Worm (Caenorhabditis elegans): ENCODE data around the gene pqn-73.
A peak's percentile ranks its signal among the peaks of the same experiment; 100 is the strongest.

Gene pqn-73

ce11 chrII:8561227-8561626 lies 20.7 kb downstream of the pqn-73 start, which contains the start of gene iff-2 (continued):
- TF ChIP-seq unc-62 (GFP tag; optimal IDR thresholded peaks at IDR 0.05) (peak; percentile 96), jun-1 (tag; optimal IDR thresholded peaks at IDR 0.05) (peak; percentile 99), unc-39 (tag; optimal IDR thresholded peaks at IDR 0.05) (peak; percentile 52), tbx-2 (tag; optimal IDR thresholded peaks at IDR 0.05) (peak; percentile 94), fos-1 (tag; optimal IDR thresholded peaks at IDR 0.05) (peak; percentile 96), nhr-67 (tag; optimal IDR thresholded peaks at IDR 0.05) (peak; percentile 29), lin-39 (tag; optimal IDR thresholded peaks at IDR 0.05) (peak; percentile 100), elt-3 (tag; optimal IDR thresholded peaks at IDR 0.05) (peak; percentile 60 to 99 (median 98)), nhr-237 (tag; optimal IDR thresholded peaks at IDR 0.05) (no peak), egl-27 (tag; optimal IDR thresholded peaks at IDR 0.05) (peak; percentile 97), nhr-23 (tag; optimal IDR thresholded peaks at IDR 0.05) (peak; percentile 100), elt-2 (tag; optimal IDR thresholded peaks at IDR 0.05) (peak; percentile 97), nhr-28 (tag; optimal IDR thresholded peaks at IDR 0.05) (peak; percentile 77), fkh-10 (GFP tag; optimal IDR thresholded peaks at IDR 0.05) (peak; percentile 99), ztf-4 (tag; optimal IDR thresholded peaks at IDR 0.05) (peak; percentile 88), nfya-1 (tag; optimal IDR thresholded peaks at IDR 0.05; ENCODE audit: insufficient read depth) (peak; percentile 99), eor-1 (tag; optimal IDR thresholded peaks at IDR 0.05) (peak in 1 of 2 experiments; percentile 82), nhr-12 (tag; optimal IDR thresholded peaks at IDR 0.05) (no peak), ceh-28 (tag; optimal IDR thresholded peaks at IDR 0.05) (peak; percentile 94), lsy-12 (tag; optimal IDR thresholded peaks at IDR 0.05) (peak; percentile 99), sea-2 (GFP tag; optimal IDR thresholded peaks at IDR 0.05) (no peak), nhr-25 (tag; optimal IDR thresholded peaks at IDR 0.05) (peak; percentile 100), fkh-2 (tag; optimal IDR thresholded peaks at IDR 0.05) (peak; percentile 67), R02D3.7 (tag; optimal IDR thresholded peaks at IDR 0.05) (peak; percentile 94)

DNA sequence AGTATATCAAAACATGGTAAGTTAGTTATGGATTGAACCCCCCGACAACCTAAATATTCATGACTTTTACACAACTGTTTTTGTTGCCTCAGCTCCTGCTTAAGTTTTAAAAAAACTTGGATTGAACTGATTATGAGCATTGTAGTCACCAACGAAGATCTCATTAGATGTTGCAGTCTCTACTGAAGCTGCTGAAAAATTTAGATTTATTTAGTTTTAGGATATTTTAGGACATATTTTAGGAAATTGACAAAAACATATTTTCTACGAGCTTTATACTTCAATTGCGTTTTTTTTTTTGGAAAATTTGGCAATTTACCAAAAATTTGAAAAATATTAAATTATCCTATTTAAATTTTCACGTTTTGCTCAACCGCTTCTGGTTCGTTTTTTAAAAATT lies 21.5 kb downstream of the pqn-73 start, which contains the start of gene F54C9.14:
F54C9.14 (plus strand) TSS at position 301 of the 400 bp plus-strand sequence.
- TF ChIP-seq nhr-43 (tag; optimal IDR thresholded peaks at IDR 0.05; ENCODE audit: poor library complexity, severe bottlenecking) (no peak), egl-5 (tag; optimal IDR thresholded peaks at IDR 0.05) (no peak), lsy-12 (tag; optimal IDR thresholded peaks at IDR 0.05) (no peak), unc-62 (GFP tag; optimal IDR thresholded peaks at IDR 0.05) (no peak), nhr-76 (tag; optimal IDR thresholded peaks at IDR 0.05) (no peak), nhr-25 (tag; optimal IDR thresholded peaks at IDR 0.05) (no peak), nfya-1 (tag; optimal IDR thresholded peaks at IDR 0.05; ENCODE audit: insufficient read depth) (no peak), pha-4 (tag; optimal IDR thresholded peaks at IDR 0.05) (no peak), sea-2 (GFP tag; optimal IDR thresholded peaks at IDR 0.05) (no peak), ceh-9 (tag; optimal IDR thresholded peaks at IDR 0.05) (no peak)

DNA sequence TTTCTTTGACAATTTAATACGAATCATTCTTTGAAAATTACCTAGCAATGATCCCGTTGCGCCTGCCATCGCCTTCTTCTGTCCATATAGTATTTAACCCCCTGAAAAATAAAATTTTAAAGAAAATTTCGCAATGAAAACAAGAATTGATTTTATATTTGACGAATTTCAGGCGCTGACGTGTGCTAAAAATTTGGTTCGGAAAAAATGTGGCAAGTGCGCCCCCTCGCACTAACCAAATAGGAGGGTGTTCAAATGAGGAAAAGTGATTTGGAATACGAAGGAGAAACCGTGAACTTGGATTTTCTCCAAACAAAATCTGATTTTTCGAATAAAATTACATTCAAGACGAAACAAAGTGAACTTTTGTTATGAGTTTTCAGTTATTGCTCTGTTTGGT lies 25.5 kb downstream of the pqn-73 start, which contains the start of gene stc-1:
stc-1 (minus strand) TSS at position 101 of the 400 bp plus-strand sequence.
- TF ChIP-seq ceh-28 (tag; optimal IDR thresholded peaks at IDR 0.05), result peak; percentile 1
- peak; percentile 25 for TF ChIP-seq elt-2 (tag; optimal IDR thresholded peaks at IDR 0.05)
- peak; percentile 52 for TF ChIP-seq pha-4 (tag; optimal IDR thresholded peaks at IDR 0.05)
- TF ChIP-seq unc-39 (tag; optimal IDR thresholded peaks at IDR 0.05), result no peak
- no peak for TF ChIP-seq ama-1 (optimal IDR thresholded peaks at IDR 0.05)
- TF ChIP-seq nfya-1 (tag; optimal IDR thresholded peaks at IDR 0.05; ENCODE audit: insufficient read depth), result peak; percentile 55
- TF ChIP-seq lin-15B (tag; optimal IDR thresholded peaks at IDR 0.05), result peak; percentile 51
- peak; percentile 45 for TF ChIP-seq pqm-1 (tag; optimal IDR thresholded peaks at IDR 0.05)

DNA sequence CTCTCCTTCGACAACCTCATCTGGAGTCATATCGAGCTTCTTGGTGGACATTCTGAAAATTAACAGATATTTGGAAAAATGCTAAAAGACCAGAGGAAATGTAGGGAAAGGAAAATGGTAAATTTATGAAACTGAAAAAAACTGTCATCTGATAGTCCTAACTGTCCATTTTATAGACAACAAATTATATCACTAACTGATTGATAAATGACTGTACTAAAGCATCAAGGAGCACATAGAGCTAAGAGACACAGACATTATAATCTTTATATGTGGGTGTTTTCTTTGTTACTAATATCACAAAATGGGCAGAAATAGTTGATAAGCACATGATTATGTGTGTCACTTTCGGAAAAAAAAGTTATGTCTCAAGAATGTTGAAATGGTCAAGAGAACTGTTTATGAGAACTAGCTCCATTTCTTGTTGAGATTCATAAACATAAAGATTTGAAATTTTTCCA lies 26.3 kb downstream of the pqn-73 start, which contains the start of gene F54C9.3:
F54C9.3 (minus strand) TSS at position 51 of the 461 bp plus-strand sequence.
- TF ChIP-seq ZK546.5 (tag; optimal IDR thresholded peaks at IDR 0.05) (no peak), elt-2 (tag; optimal IDR thresholded peaks at IDR 0.05) (peak; percentile 95), lsy-12 (tag; optimal IDR thresholded peaks at IDR 0.05) (no peak), nhr-25 (tag; optimal IDR thresholded peaks at IDR 0.05) (no peak), nhr-23 (tag; optimal IDR thresholded peaks at IDR 0.05) (no peak), daf-12 (tag; optimal IDR thresholded peaks at IDR 0.05) (no peak), ceh-9 (tag; optimal IDR thresholded peaks at IDR 0.05) (no peak), ztf-4 (tag; optimal IDR thresholded peaks at IDR 0.05) (no peak), aly-2 (tag; optimal IDR thresholded peaks at IDR 0.05) (no peak), eor-1 (tag; optimal IDR thresholded peaks at IDR 0.05) (no peak), pqm-1 (tag; optimal IDR thresholded peaks at IDR 0.05) (peak; percentile 98), nhr-11 (tag; optimal IDR thresholded peaks at IDR 0.05) (no peak), unc-62 (GFP tag; optimal IDR thresholded peaks at IDR 0.05) (no peak), pha-4 (tag; optimal IDR thresholded peaks at IDR 0.05) (peak; percentile 80), nhr-67 (tag; optimal IDR thresholded peaks at IDR 0.05) (no peak), ceh-28 (tag; optimal IDR thresholded peaks at IDR 0.05) (no peak), jun-1 (tag; optimal IDR thresholded peaks at IDR 0.05) (peak; percentile 55), nhr-28 (tag; optimal IDR thresholded peaks at IDR 0.05) (no peak), fkh-2 (tag; optimal IDR thresholded peaks at IDR 0.05) (no peak), lin-15B (tag; optimal IDR thresholded peaks at IDR 0.05) (no peak), elt-1 (tag; optimal IDR thresholded peaks at IDR 0.05) (no peak), R02D3.7 (tag; optimal IDR thresholded peaks at IDR 0.05) (no peak), egl-5 (tag; optimal IDR thresholded peaks at IDR 0.05) (no peak), nfya-1 (tag; optimal IDR thresholded peaks at IDR 0.05; ENCODE audit: insufficient read depth) (no peak), ztf-11 (tag; optimal IDR thresholded peaks at IDR 0.05) (no peak)
